Worm (Caenorhabditis elegans) whole organism, dauer: Measurements from ENCODE around the gene nfu-1.

ENCODE experiments used
- unc-62 ChIP-seq: sonication (generic microtip); optimal IDR thresholded peaks from 2 replicates; lab custom pipeline; 2017; ENCODE audit warnings: missing biosample characterization, missing genetic modification reagents, missing genetic modification characterization

The nfu-1 gene

DNA sequence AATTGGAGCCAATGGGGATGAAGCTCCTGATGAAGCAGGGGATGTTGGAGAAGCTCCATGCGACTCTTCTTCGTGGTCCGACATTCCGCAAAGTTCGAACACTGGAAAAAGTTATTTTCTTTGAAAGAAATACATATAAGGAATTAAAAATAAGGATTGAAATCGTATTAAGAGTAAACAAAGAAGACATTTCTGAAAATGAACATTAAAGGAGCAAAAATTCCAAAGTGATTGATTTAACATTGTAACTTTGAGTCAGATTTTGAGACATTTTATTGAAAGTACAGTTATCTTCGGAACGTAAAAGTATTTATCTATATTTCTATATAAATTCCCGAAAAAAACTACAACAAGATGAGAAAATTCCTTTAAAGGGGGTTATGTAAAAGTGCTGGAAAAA lies 37.3 kb downstream of the nfu-1 start, which contains the start of gene F13B12.1:
Gene F13B12.1, minus strand, starts transcription at position 101 of the 400 bp plus-strand sequence.
- no peak for TF ChIP-seq unc-62 (GFP tag; lab: Kevin White, UChicago)

ce11 chrIV:10425129-10425528 lies 37.9 kb downstream of the nfu-1 start:
- no peak for TF ChIP-seq unc-62 (GFP tag; lab: Kevin White, UChicago)

DNA sequence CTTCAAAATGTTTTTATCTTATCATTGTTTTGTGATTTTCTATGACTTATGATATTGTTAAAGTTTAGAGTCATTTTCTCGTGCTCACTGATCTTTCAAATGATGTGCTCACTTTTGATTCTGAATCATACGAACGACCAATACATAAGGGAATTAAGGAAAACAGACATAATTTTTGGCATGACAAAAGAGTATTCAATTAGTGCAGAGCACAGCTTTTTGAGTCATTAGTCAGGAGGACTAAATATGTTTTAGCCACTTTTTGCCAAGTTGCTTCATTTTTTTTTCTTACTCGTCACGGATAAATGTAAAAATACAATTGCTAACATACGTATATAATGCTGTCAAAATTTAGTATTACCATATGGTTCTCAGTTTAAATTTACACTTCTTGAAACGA lies 41.9 kb downstream of the nfu-1 start, which contains the start of gene F13B12.2:
Gene F13B12.2, minus strand, starts transcription at position 2 of the 400 bp plus-strand sequence.
- no peak for TF ChIP-seq unc-62 (GFP tag; lab: Kevin White, UChicago)

DNA sequence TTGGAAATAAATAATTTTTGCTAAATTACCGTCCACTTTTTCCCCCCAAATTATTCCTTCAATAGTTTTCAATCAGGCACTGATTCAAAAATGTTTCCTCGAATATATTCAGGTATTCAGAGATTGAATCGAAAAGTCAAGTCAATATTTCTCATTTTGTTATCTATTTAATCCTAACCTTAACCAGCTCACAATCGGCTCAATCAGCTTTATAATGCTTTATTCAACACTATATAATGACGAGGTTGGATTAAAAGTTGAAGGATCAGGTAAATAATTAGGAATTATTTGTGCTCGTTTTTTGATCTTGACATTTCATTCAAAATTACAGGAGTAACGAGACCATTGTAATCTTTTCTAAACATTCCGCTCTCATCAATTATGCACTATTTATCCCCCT lies 43.3 kb downstream of the nfu-1 start:
- TF ChIP-seq unc-62 (GFP tag; lab: Kevin White, UChicago): no peak

DNA sequence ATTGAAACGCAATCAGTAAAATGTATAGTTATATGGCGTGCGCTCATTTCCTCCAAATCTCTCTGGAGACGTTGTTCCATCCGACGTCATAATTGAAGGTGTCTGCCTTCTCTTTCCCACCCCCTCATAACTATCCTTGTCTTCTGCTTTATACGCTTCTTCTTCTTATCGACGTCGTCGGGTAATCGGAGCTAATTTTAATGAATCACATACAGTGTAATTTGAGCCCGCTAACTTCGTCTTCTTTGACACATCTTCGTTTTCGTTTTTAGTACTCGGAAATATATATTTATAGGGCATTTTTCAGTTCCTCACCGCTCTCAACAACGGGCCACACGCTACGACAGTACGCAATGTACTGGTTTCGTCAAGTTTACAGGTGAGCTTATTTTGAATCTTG lies 49.2 kb downstream of the nfu-1 start, which contains the start of gene ins-1:
Gene ins-1, plus strand, starts transcription at position 301 of the 400 bp plus-strand sequence.
- TF ChIP-seq unc-62 (GFP tag; lab: Kevin White, UChicago): no peak

DNA sequence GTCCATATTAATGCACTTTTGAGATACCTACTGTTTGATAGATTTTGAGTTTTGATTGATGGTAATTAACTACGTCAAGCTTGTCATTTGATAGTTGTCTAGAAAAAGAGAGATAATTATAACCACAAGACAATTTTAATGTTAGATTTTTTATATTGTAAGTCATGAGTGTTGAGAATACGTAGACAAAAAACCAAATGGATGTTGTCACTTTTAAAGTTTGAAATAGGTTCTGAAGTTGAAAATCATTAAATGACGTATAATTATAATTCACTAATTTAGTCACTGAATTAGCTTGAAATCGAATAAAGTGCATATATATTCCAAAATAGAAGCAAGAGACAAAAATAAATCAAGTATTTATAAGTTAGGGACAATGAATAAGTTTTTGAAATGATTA lies 49.9 kb downstream of the nfu-1 start:
- no peak for TF ChIP-seq unc-62 (GFP tag; lab: Kevin White, UChicago)
